Fruit fly (Drosophila melanogaster) whole organism, adult: Measurements from ENCODE around the gene Msr-110.

Experiments
- CG12768 ChIP-seq: fragments of 200-800 bp; sonication (Bioruptor generic); optimal IDR thresholded peaks from 2 replicates; lab custom pipeline; 2017; ENCODE audit warnings: missing biosample characterization, missing genetic modification characterization, mild to moderate bottlenecking, moderate library complexity, missing genetic modification reagents
- CG5204 ChIP-seq: fragments of 200-800 bp; sonication (Bioruptor generic); optimal IDR thresholded peaks from 2 replicates; lab custom pipeline; 2016; ENCODE audit warnings: missing biosample characterization, missing genetic modification characterization
- kay ChIP-seq: fragments of 200-800 bp; sonication (Bioruptor generic); peaks from one replicate; lab custom pipeline; 2016; ENCODE audit warnings: missing biosample characterization, missing genetic modification characterization, borderline replicate concordance

- TF ChIP-seq kay (GFP tag; lab: Kevin White, UChicago) (peak; percentile 81), CG12768 (GFP tag; lab: Kevin White, UChicago) (no peak), CG5204 (GFP tag; lab: Kevin White, UChicago) (no peak)
Measured at dm6 chr3L:5575524-5575923, 1.6 kb downstream of the Msr-110 start.
